Worm (Caenorhabditis elegans) whole organism, late embryonic: Measurements from ENCODE around the gene R05G6.9.
A peak's percentile ranks its signal among the peaks of the same experiment; 100 is the strongest.

Experiments
- C08G9.2 ChIP-seq: sonication (generic microtip); optimal IDR thresholded peaks from 2 replicates; lab custom pipeline; 2016; ENCODE audit warnings: mild to moderate bottlenecking, missing genetic modification characterization, moderate library complexity, missing compliant biosample characterization
- C38D4.7 ChIP-seq: fragments of 200-800 bp; sonication (Bioruptor generic); optimal IDR thresholded peaks from 2 replicates; lab custom pipeline; 2018; ENCODE audit warnings: mild to moderate bottlenecking, missing genetic modification characterization, moderate library complexity, missing compliant biosample characterization
- Y22D7AL.16 ChIP-seq: sonication (generic microtip); optimal IDR thresholded peaks from 2 replicates; lab custom pipeline; 2016; ENCODE audit warnings: missing genetic modification characterization, missing compliant biosample characterization
- ama-1 ChIP-seq: fragments of 150-350 bp; optimal IDR thresholded peaks from 2 replicates; lab custom pipeline; 2014
- ceh-14 ChIP-seq: sonication (generic microtip); optimal IDR thresholded peaks from 2 replicates; lab custom pipeline; 2016; ENCODE audit warnings: missing genotype, missing genetic modification characterization, missing compliant biosample characterization
- ceh-18 ChIP-seq: sonication (generic microtip); optimal IDR thresholded peaks from 2 replicates; lab custom pipeline; 2016; ENCODE audit warnings: missing genetic modification characterization, missing compliant biosample characterization
- ceh-19 ChIP-seq: fragments of 200-800 bp; sonication (Bioruptor generic); optimal IDR thresholded peaks from 2 replicates; lab custom pipeline; 2018; ENCODE audit warnings: mild to moderate bottlenecking, missing genetic modification characterization, missing compliant biosample characterization
- ceh-24 ChIP-seq: sonication (generic microtip); optimal IDR thresholded peaks from 2 replicates; lab custom pipeline; 2016; ENCODE audit warnings: mild to moderate bottlenecking, missing genetic modification characterization, missing compliant biosample characterization
- ceh-31 ChIP-seq: sonication (generic microtip); optimal IDR thresholded peaks from 2 replicates; lab custom pipeline; 2016; ENCODE audit warnings: missing genetic modification characterization, missing compliant biosample characterization
- ceh-48 ChIP-seq: sonication (generic microtip); optimal IDR thresholded peaks from 2 replicates; lab custom pipeline; 2016; ENCODE audit warnings: missing genetic modification characterization, inconsistent platforms, missing compliant biosample characterization
- ceh-6 ChIP-seq: fragments of 200-800 bp; sonication (Bioruptor generic); optimal IDR thresholded peaks from 2 replicates; lab custom pipeline; 2018; ENCODE audit warnings: mild to moderate bottlenecking, missing genetic modification characterization, missing compliant biosample characterization
- ceh-9 ChIP-seq: sonication (generic microtip); optimal IDR thresholded peaks from 2 replicates; lab custom pipeline; 2016; ENCODE audit warnings: mild to moderate bottlenecking, missing genetic modification characterization, inconsistent platforms, missing compliant biosample characterization
- dve-1 ChIP-seq: sonication (generic microtip); optimal IDR thresholded peaks from 2 replicates; lab custom pipeline; 2017; ENCODE audit warnings: antibody characterized with exemption, mild to moderate bottlenecking, missing genetic modification characterization, missing compliant biosample characterization
- elt-2 ChIP-seq: sonication (generic microtip); optimal IDR thresholded peaks from 2 replicates; lab custom pipeline; 2016; ENCODE audit warnings: missing genetic modification reagents, missing genetic modification characterization, missing compliant biosample characterization
- elt-4 ChIP-seq: sonication (generic microtip); optimal IDR thresholded peaks from 2 replicates; lab custom pipeline; 2016; ENCODE audit warnings: missing genetic modification characterization, missing compliant biosample characterization
- ets-4 ChIP-seq: sonication (generic microtip); optimal IDR thresholded peaks from 2 replicates; lab custom pipeline; 2016; ENCODE audit warnings: missing genetic modification characterization, missing compliant biosample characterization
- fkh-6 ChIP-seq: sonication (generic microtip); optimal IDR thresholded peaks from 2 replicates; lab custom pipeline; 2016; ENCODE audit warnings: missing genetic modification characterization, missing compliant biosample characterization
- hlh-6 ChIP-seq: sonication (generic microtip); optimal IDR thresholded peaks from 2 replicates; lab custom pipeline; 2016; ENCODE audit warnings: missing genotype, missing genetic modification characterization, missing compliant biosample characterization
- npax-4 ChIP-seq: sonication (generic microtip); optimal IDR thresholded peaks from 2 replicates; lab custom pipeline; 2016; ENCODE audit warnings: missing genetic modification characterization, missing compliant biosample characterization
- odd-2 ChIP-seq: sonication (generic microtip); optimal IDR thresholded peaks from 2 replicates; lab custom pipeline; 2017; ENCODE audit warnings: antibody characterized with exemption, mild to moderate bottlenecking, missing genetic modification characterization, missing compliant biosample characterization
- pag-3 ChIP-seq: sonication (generic microtip); optimal IDR thresholded peaks from 2 replicates; lab custom pipeline; 2016; ENCODE audit warnings: missing compliant biosample characterization, missing genetic modification characterization, borderline replicate concordance
- pax-1 ChIP-seq: fragments of 150-350 bp; optimal IDR thresholded peaks from 2 replicates; lab custom pipeline; 2014; ENCODE audit warnings: missing biosample characterization, missing genetic modification characterization
- pha-2 ChIP-seq: sonication (generic microtip); optimal IDR thresholded peaks from 2 replicates; lab custom pipeline; 2017; ENCODE audit warnings: mild to moderate bottlenecking, missing genetic modification characterization, missing compliant biosample characterization
- pha-4 ChIP-seq: fragments of 150-350 bp; optimal IDR thresholded peaks from 2 replicates; lab custom pipeline; 2018; ENCODE audit warnings: missing biosample characterization, missing genetic modification reagents, missing genetic modification characterization
- pqm-1 ChIP-seq: sonication (generic microtip); optimal IDR thresholded peaks from 2 replicates; lab custom pipeline; 2016; ENCODE audit warnings: missing genetic modification characterization, missing compliant biosample characterization
- ref-2 ChIP-seq: sonication (generic microtip); optimal IDR thresholded peaks from 2 replicates; lab custom pipeline; 2016; ENCODE audit warnings: missing genetic modification characterization, missing compliant biosample characterization
- sdc-2 ChIP-seq: sonication (generic microtip); optimal IDR thresholded peaks from 2 replicates; lab custom pipeline; 2016; ENCODE audit warnings: missing genotype, missing genetic modification characterization, missing compliant biosample characterization
- sox-2 ChIP-seq: fragments of 200-800 bp; sonication (Bioruptor generic); IDR thresholded peaks from 2 replicates; pipeline ENCODE4 v1.3.6; 2022; ENCODE audit warnings: missing genetic modification reagents, missing genetic modification characterization, missing compliant biosample characterization
- sox-4 ChIP-seq: sonication (generic microtip); optimal IDR thresholded peaks from 2 replicates; lab custom pipeline; 2017; ENCODE audit warnings: mild to moderate bottlenecking, missing genetic modification characterization, inconsistent platforms, missing compliant biosample characterization
- tbx-2 ChIP-seq: sonication (generic microtip); optimal IDR thresholded peaks from 2 replicates; lab custom pipeline; 2016; ENCODE audit warnings: missing genetic modification characterization, missing compliant biosample characterization
- tbx-7 ChIP-seq: sonication (generic microtip); optimal IDR thresholded peaks from 2 replicates; lab custom pipeline; 2016; ENCODE audit warnings: missing genotype, missing genetic modification characterization, missing compliant biosample characterization
- ttx-3 ChIP-seq: sonication (generic microtip); optimal IDR thresholded peaks from 2 replicates; lab custom pipeline; 2016; ENCODE audit warnings: missing genetic modification reagents, missing genetic modification characterization, missing compliant biosample characterization
- unc-42 ChIP-seq: sonication (generic microtip); optimal IDR thresholded peaks from 2 replicates; lab custom pipeline; 2016; ENCODE audit warnings: missing genotype, missing genetic modification characterization, missing compliant biosample characterization
- unc-55 ChIP-seq: sonication (generic microtip); optimal IDR thresholded peaks from 2 replicates; lab custom pipeline; 2017; ENCODE audit warnings: missing biosample characterization, missing genetic modification reagents, missing genetic modification characterization
- unc-86 ChIP-seq: sonication (generic microtip); optimal IDR thresholded peaks from 2 replicates; lab custom pipeline; 2016; ENCODE audit warnings: missing genetic modification characterization, missing compliant biosample characterization
- ztf-16 ChIP-seq: sonication (generic microtip); optimal IDR thresholded peaks from 2 replicates; lab custom pipeline; 2017; ENCODE audit warnings: missing genetic modification characterization, missing compliant biosample characterization

The R05G6.9 gene

DNA sequence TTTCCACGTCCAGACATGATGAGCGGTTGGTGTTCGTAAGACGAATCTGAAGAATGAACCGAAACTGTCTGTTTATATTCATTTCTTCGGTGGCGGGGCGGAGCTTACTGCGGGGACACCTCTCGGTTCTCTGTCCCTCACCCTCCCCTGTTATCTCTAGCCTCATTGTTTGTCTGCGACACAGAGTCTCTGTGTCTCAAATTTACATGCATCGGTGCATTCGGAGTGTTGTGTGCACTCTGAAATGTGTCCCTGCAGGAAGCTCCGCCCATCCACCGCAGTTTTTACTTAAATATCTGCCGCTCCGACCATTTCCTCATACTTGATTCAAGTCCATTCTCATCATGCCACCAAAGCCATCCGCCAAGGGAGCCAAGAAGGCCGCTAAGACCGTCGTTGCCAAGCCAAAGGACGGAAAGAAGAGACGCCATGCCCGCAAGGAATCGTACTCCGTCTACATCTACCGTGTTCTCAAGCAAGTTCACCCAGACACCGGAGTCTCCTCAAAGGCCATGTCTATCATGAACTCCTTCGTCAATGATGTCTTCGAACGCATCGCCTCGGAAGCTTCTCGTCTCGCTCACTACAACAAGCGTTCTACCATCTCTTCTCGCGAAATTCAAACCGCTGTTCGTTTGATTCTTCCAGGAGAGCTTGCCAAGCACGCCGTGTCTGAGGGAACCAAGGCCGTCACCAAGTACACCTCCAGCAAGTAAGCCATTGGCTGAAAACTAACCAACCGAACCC is 29.7 kb downstream of the R05G6.9 start, which contains the start of the genes his-61 and his-62 (continued):
- TF ChIP-seq ets-4 (tag; lab: Kevin White, UChicago) (peak; percentile 61), sox-2 (GFP tag; lab: Robert Waterston, UW) (peak; percentile 90), ceh-18 (tag; lab: Kevin White, UChicago) (peak; percentile 43), hlh-6 (peak; percentile 36), unc-55 (peak; percentile 80), unc-42 (tag; lab: Kevin White, UChicago) (peak; percentile 43), pax-1 (tag; lab: Kevin White, UChicago) (peak; percentile 89), tbx-7 (peak; percentile 69), unc-86 (tag; lab: Kevin White, UChicago) (peak; percentile 65), ceh-19 (peak; percentile 40), dve-1 (peak; percentile 90), ceh-14 (tag; lab: Kevin White, UChicago) (peak; percentile 38), ref-2 (tag; lab: Kevin White, UChicago) (peak; percentile 67), elt-4 (tag; lab: Kevin White, UChicago) (no peak), elt-2 (tag; lab: Kevin White, UChicago) (peak; percentile 71), ttx-3 (tag; lab: Kevin White, UChicago) (no peak), ceh-31 (tag; lab: Kevin White, UChicago) (peak; percentile 95), sdc-2 (tag; lab: Kevin White, UChicago) (peak; percentile 50)

DNA sequence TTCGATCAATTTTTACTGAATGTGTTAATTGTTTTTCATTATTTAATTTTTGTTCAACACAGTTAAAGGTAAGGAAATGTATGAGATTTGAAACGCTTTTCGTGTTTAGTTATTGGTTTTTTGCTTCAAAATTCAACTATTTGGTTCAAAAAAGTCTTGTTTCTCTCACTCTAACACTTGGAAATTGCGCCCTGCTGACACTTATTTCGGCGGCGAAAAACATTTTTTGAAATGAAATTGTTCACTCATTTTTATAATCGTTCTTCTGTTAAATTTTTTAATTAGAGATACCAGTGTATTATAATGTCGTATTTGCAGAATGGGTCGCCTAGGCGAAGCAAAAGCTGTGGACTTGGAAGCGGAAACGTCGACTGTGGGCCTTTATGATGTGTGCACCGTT is 37.9 kb downstream of the R05G6.9 start, which contains the start of gene rod-1:
rod-1 (plus strand) TSS at position 319 of the 400 bp plus-strand sequence.
- TF ChIP-seq fkh-6 (tag; lab: Kevin White, UChicago) = no peak
- TF ChIP-seq pax-1 (tag; lab: Kevin White, UChicago) = no peak
- TF ChIP-seq ceh-14 (tag; lab: Kevin White, UChicago) = no peak
- no peak for TF ChIP-seq tbx-2 (tag; lab: Kevin White, UChicago)
- TF ChIP-seq ztf-16 = no peak

DNA sequence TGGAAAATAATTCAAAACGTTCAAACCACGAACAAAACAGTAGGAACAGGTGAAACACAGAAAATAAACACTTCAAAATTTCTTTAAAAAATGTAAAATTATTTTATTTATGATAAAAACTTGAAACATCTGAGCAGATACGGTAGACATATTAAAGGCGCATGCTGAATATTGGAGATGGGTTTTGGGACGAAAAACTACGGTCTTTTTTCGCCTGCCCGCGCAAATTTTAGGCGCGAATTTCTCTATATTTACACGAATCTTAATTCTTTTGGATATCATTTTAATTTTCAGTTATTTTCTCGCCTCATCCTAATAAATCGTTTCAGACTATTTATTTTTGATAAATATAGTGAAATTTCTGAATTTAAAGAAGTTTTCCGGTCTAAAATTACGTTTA is 38.4 kb downstream of the R05G6.9 start:
- TF ChIP-seq ceh-9 = no peak
- no peak for TF ChIP-seq ceh-48 (tag; lab: Kevin White, UChicago)
- no peak for TF ChIP-seq ceh-31 (tag; lab: Kevin White, UChicago)
- TF ChIP-seq tbx-7 = no peak
- TF ChIP-seq pax-1 (tag; lab: Kevin White, UChicago) = no peak
- no peak for TF ChIP-seq odd-2 (tag; lab: Kevin White, UChicago)
- TF ChIP-seq hlh-6 = no peak
- TF ChIP-seq ztf-16 = no peak
- no peak for TF ChIP-seq ref-2 (tag; lab: Kevin White, UChicago)
- TF ChIP-seq elt-2 (tag; lab: Kevin White, UChicago) = no peak
- no peak for TF ChIP-seq pag-3
- TF ChIP-seq pha-4 (tag; lab: Kevin White, UChicago) = no peak
- no peak for TF ChIP-seq ama-1 (lab: Kevin White, UChicago)
- no peak for TF ChIP-seq sox-2 (GFP tag; lab: Robert Waterston, UW)
- no peak for TF ChIP-seq C08G9.2
- no peak for TF ChIP-seq npax-4 (tag; lab: Kevin White, UChicago)
- no peak for TF ChIP-seq ceh-24 (tag; lab: Kevin White, UChicago)
- no peak for TF ChIP-seq C38D4.7 (GFP tag; lab: Kevin White, UChicago)
- TF ChIP-seq sox-4 (tag; lab: Kevin White, UChicago) = no peak
- no peak for TF ChIP-seq pha-2 (tag; lab: Kevin White, UChicago)

- TF ChIP-seq pqm-1 (tag; lab: Kevin White, UChicago) (no peak), Y22D7AL.16 (tag; lab: Kevin White, UChicago) (no peak), ceh-6 (GFP tag; lab: Kevin White, UChicago) (no peak), C08G9.2 (no peak)
Measured at ce11 chrIV:7477197-7477596, 38.9 kb downstream of the R05G6.9 start, which contains the start of gene pycr-4. Gene pycr-4, minus strand, starts transcription at chrIV:7477297.
